Fruit fly (Drosophila melanogaster) Kc167 (cell line): ENCODE results near the gene CG33267.

ENCODE experiments used
- Sin3A ChIP-seq: fragments of >200 bp; optimal IDR thresholded peaks from 2 replicates; lab custom pipeline; 2018; ENCODE audit warnings: missing external identifiers
- psq ChIP-seq: fragments of >200 bp; optimal IDR thresholded peaks from 2 replicates; lab custom pipeline; 2017; ENCODE audit warnings: missing external identifiers

DNA sequence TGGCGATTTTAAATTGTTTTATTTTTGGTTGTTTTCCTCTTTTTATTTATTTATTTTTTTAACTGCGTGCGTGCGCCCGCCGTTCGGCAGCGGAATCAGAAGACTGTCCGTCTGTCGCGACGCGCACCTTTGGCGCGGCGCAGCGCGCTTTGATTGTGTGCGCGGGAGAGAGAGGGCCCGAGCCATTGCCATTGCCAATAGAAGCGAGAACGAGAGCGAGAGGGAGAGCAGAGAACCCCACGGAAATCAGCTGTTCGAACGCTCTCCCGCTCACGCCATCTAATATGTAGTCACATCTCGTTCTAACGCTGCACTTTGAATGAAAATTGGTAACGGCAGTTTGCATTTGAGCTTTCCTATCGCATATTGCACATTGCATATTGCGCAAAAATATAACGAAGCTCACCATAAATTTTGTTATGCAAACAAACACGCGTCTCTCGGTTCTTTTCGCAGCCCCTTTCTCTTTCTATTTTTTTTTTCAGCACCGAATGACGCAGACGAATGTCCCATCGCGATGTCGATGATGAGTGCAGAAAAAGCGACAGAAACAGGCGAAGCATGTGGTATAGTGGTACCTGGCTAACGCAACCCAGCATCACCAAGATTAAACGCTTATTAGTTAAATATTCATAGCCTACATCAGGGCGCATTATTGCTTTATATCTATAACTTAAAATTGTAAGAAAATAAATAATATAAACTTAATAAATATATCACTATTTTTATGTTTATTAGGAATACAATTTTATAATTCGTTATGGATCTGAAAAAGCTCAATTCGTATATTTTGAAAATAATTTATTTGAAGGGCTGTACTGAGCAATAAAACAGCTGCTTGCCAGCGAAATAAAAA lies 29.7 kb upstream of the CG33267 start:
- no peak for TF ChIP-seq psq (lab: Kevin White, UChicago)
- no peak for TF ChIP-seq Sin3A
